Fruit fly (Drosophila melanogaster) Kc167 (cell line): ENCODE data around the gene natalisin.

ENCODE experiments used
- Myc ChIP-seq: fragments of >200 bp; optimal IDR thresholded peaks from 2 replicates; lab custom pipeline; 2017; ENCODE audit warnings: missing external identifiers
- h ChIP-seq: fragments of >200 bp; optimal IDR thresholded peaks from 3 replicates; lab custom pipeline; 2018; ENCODE audit warnings: missing external identifiers
- ttk ChIP-seq: sonication (Bioruptor generic); optimal IDR thresholded peaks from 2 replicates; lab custom pipeline; 2017; ENCODE audit warnings: missing external identifiers

dm6 chr3R:14436011-14436410, 17.6 kb downstream of the natalisin start:
- TF ChIP-seq h (lab: Kevin White, UChicago): no peak
- no peak for TF ChIP-seq Myc (lab: Kevin White, UChicago)
- TF ChIP-seq ttk (lab: Kevin White, UChicago): no peak
